Worm (Caenorhabditis elegans): ENCODE measurements around the gene grl-8.

DNA sequence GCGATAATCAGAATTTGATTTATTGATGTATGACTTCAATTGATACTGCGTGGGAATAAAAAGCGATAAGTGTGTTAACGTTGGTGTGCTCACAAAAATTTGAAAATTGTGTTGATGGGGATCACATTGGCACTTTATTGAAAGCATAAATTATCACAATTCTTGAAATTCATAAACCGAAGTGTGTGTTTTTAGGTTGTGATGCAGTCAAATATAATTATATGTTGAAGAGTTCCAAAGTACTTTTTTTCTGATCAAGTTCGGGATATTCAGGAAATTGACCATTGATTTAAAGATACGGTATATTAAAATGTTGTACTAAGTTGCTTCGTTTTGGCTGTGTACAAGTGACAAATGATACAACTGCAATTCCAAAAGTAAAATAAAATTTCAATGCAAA, 42.8 kb upstream of the grl-8 start, which contains the start of gene srh-28:
- TF ChIP-seq unc-130 (GFP tag; optimal IDR thresholded peaks at IDR 0.05): no peak
- no peak for TF ChIP-seq nfya-1 (tag; optimal IDR thresholded peaks at IDR 0.05; ENCODE audit: borderline replicate concordance, insufficient read depth)

Data from whole organism, young adult.